Worm (Caenorhabditis elegans) whole organism, late embryonic: Measurements from ENCODE around the gene rps-12.
A peak's percentile ranks its signal among the peaks of the same experiment; 100 is the strongest.

Experiments
- C08G9.2 ChIP-seq: sonication (generic microtip); optimal IDR thresholded peaks from 2 replicates; lab custom pipeline; 2016; ENCODE audit warnings: mild to moderate bottlenecking, missing genetic modification characterization, moderate library complexity, missing compliant biosample characterization
- C38D4.7 ChIP-seq: fragments of 200-800 bp; sonication (Bioruptor generic); optimal IDR thresholded peaks from 2 replicates; lab custom pipeline; 2018; ENCODE audit warnings: mild to moderate bottlenecking, missing genetic modification characterization, moderate library complexity, missing compliant biosample characterization
- F13H6.1 ChIP-seq: sonication (generic microtip); optimal IDR thresholded peaks from 2 replicates; lab custom pipeline; 2016; ENCODE audit warnings: missing genetic modification characterization, missing compliant biosample characterization
- K02D7.2 ChIP-seq: sonication (generic microtip); optimal IDR thresholded peaks from 2 replicates; lab custom pipeline; 2017; ENCODE audit warnings: mild to moderate bottlenecking, missing genetic modification characterization, missing compliant biosample characterization
- K09A11.1 ChIP-seq: sonication (generic microtip); optimal IDR thresholded peaks from 2 replicates; lab custom pipeline; 2017; ENCODE audit warnings: antibody characterized with exemption, mild to moderate bottlenecking, missing genetic modification characterization, missing compliant biosample characterization; ENCODE audit not compliant: insufficient read depth
- T23F11.4 ChIP-seq: fragments of 200-800 bp; sonication (Bioruptor generic); optimal IDR thresholded peaks from 2 replicates; lab custom pipeline; 2018; ENCODE audit warnings: mild to moderate bottlenecking, missing genetic modification characterization, missing compliant biosample characterization
- ahr-1 ChIP-seq: sonication (generic microtip); optimal IDR thresholded peaks from 2 replicates; lab custom pipeline; 2016; ENCODE audit warnings: missing genetic modification characterization, missing compliant biosample characterization
- ama-1 ChIP-seq: fragments of 150-350 bp; optimal IDR thresholded peaks from 2 replicates; lab custom pipeline; 2014
- ceh-14 ChIP-seq: sonication (generic microtip); optimal IDR thresholded peaks from 2 replicates; lab custom pipeline; 2016; ENCODE audit warnings: missing genotype, missing genetic modification characterization, missing compliant biosample characterization
- ceh-18 ChIP-seq: sonication (generic microtip); optimal IDR thresholded peaks from 2 replicates; lab custom pipeline; 2016; ENCODE audit warnings: missing genetic modification characterization, missing compliant biosample characterization
- ceh-19 ChIP-seq: fragments of 200-800 bp; sonication (Bioruptor generic); optimal IDR thresholded peaks from 2 replicates; lab custom pipeline; 2018; ENCODE audit warnings: mild to moderate bottlenecking, missing genetic modification characterization, missing compliant biosample characterization
- ceh-2 ChIP-seq: sonication (generic microtip); optimal IDR thresholded peaks from 2 replicates; lab custom pipeline; 2016; ENCODE audit warnings: missing genotype, missing genetic modification characterization, missing compliant biosample characterization
- ceh-22 ChIP-seq: sonication (generic microtip); optimal IDR thresholded peaks from 2 replicates; lab custom pipeline; 2017; ENCODE audit warnings: missing biosample characterization, missing genetic modification characterization
- ceh-24 ChIP-seq: sonication (generic microtip); optimal IDR thresholded peaks from 2 replicates; lab custom pipeline; 2016; ENCODE audit warnings: mild to moderate bottlenecking, missing genetic modification characterization, missing compliant biosample characterization
- ceh-34 ChIP-seq: sonication (generic microtip); optimal IDR thresholded peaks from 2 replicates; lab custom pipeline; 2016; ENCODE audit warnings: mild to moderate bottlenecking, missing genetic modification characterization, missing compliant biosample characterization
- ceh-45 ChIP-seq: fragments of 200-800 bp; sonication (Bioruptor generic); IDR thresholded peaks from 2 replicates; pipeline ENCODE4 v1.3.6; 2022; ENCODE audit warnings: missing genetic modification reagents, missing genetic modification characterization, missing compliant biosample characterization
- ceh-48 ChIP-seq: sonication (generic microtip); optimal IDR thresholded peaks from 2 replicates; lab custom pipeline; 2016; ENCODE audit warnings: missing genetic modification characterization, inconsistent platforms, missing compliant biosample characterization
- ceh-9 ChIP-seq: sonication (generic microtip); optimal IDR thresholded peaks from 2 replicates; lab custom pipeline; 2016; ENCODE audit warnings: mild to moderate bottlenecking, missing genetic modification characterization, inconsistent platforms, missing compliant biosample characterization
- che-1 ChIP-seq: sonication (generic microtip); optimal IDR thresholded peaks from 2 replicates; lab custom pipeline; 2016; ENCODE audit warnings: mild to moderate bottlenecking, missing genetic modification characterization, missing compliant biosample characterization
- dmd-4 ChIP-seq: sonication (generic microtip); optimal IDR thresholded peaks from 2 replicates; lab custom pipeline; 2016; ENCODE audit warnings: borderline replicate concordance, missing genetic modification characterization, missing compliant biosample characterization
- dve-1 ChIP-seq: sonication (generic microtip); optimal IDR thresholded peaks from 2 replicates; lab custom pipeline; 2017; ENCODE audit warnings: antibody characterized with exemption, mild to moderate bottlenecking, missing genetic modification characterization, missing compliant biosample characterization
- elt-2 ChIP-seq: sonication (generic microtip); optimal IDR thresholded peaks from 2 replicates; lab custom pipeline; 2016; ENCODE audit warnings: missing genetic modification reagents, missing genetic modification characterization, missing compliant biosample characterization
- ets-4 ChIP-seq: sonication (generic microtip); optimal IDR thresholded peaks from 2 replicates; lab custom pipeline; 2016; ENCODE audit warnings: missing genetic modification characterization, missing compliant biosample characterization
- eyg-1 ChIP-seq: sonication (generic microtip); optimal IDR thresholded peaks from 2 replicates; lab custom pipeline; 2016; ENCODE audit warnings: missing genotype, missing genetic modification characterization, missing compliant biosample characterization
- fkh-10 ChIP-seq: fragments of 150-350 bp; optimal IDR thresholded peaks from 2 replicates; lab custom pipeline; 2014; ENCODE audit warnings: missing biosample characterization, missing genetic modification reagents, missing genetic modification characterization
- fkh-6 ChIP-seq: sonication (generic microtip); optimal IDR thresholded peaks from 2 replicates; lab custom pipeline; 2016; ENCODE audit warnings: missing genetic modification characterization, missing compliant biosample characterization
- gmeb-2 ChIP-seq: sonication (generic microtip); optimal IDR thresholded peaks from 2 replicates; lab custom pipeline; 2016; ENCODE audit warnings: missing genetic modification characterization, inconsistent platforms, missing compliant biosample characterization
- hlh-15 ChIP-seq: sonication (generic microtip); optimal IDR thresholded peaks from 2 replicates; lab custom pipeline; 2016; ENCODE audit warnings: missing genetic modification characterization, missing compliant biosample characterization
- hlh-30 ChIP-seq: sonication (generic microtip); optimal IDR thresholded peaks from 2 replicates; lab custom pipeline; 2017; ENCODE audit warnings: antibody characterized with exemption, missing genetic modification characterization, missing compliant biosample characterization; ENCODE audit not compliant: insufficient read depth
- hlh-6 ChIP-seq: sonication (generic microtip); optimal IDR thresholded peaks from 2 replicates; lab custom pipeline; 2016; ENCODE audit warnings: missing genotype, missing genetic modification characterization, missing compliant biosample characterization
- hlh-8 ChIP-seq: sonication (generic microtip); optimal IDR thresholded peaks from 2 replicates; lab custom pipeline; 2016; ENCODE audit warnings: missing genotype, missing genetic modification characterization, missing compliant biosample characterization
- lim-6 ChIP-seq: sonication (generic microtip); optimal IDR thresholded peaks from 2 replicates; lab custom pipeline; 2016; ENCODE audit warnings: missing genetic modification characterization, missing compliant biosample characterization
- lin-11 ChIP-seq: fragments of 200-800 bp; sonication (Bioruptor generic); optimal IDR thresholded peaks from 2 replicates; lab custom pipeline; 2018; ENCODE audit warnings: mild to moderate bottlenecking, missing genetic modification characterization, missing compliant biosample characterization
- madf-2 ChIP-seq: sonication (generic microtip); optimal IDR thresholded peaks from 2 replicates; lab custom pipeline; 2017; ENCODE audit warnings: missing genetic modification characterization, missing compliant biosample characterization
- mec-3 ChIP-seq: sonication (generic microtip); optimal IDR thresholded peaks from 2 replicates; lab custom pipeline; 2016; ENCODE audit warnings: borderline replicate concordance, missing genetic modification characterization, missing compliant biosample characterization
- nfya-1 ChIP-seq: sonication (generic microtip); optimal IDR thresholded peaks from 2 replicates; lab custom pipeline; 2017; ENCODE audit warnings: missing genetic modification characterization, mild to moderate bottlenecking, missing compliant biosample characterization, antibody characterized with exemption, moderate library complexity
- nhr-11 ChIP-seq: fragments of 150-350 bp; optimal IDR thresholded peaks from 2 replicates; lab custom pipeline; 2014; ENCODE audit warnings: missing biosample characterization, missing genetic modification characterization
- npax-4 ChIP-seq: sonication (generic microtip); optimal IDR thresholded peaks from 2 replicates; lab custom pipeline; 2016; ENCODE audit warnings: missing genetic modification characterization, missing compliant biosample characterization
- pag-3 ChIP-seq: sonication (generic microtip); optimal IDR thresholded peaks from 2 replicates; lab custom pipeline; 2016; ENCODE audit warnings: missing compliant biosample characterization, missing genetic modification characterization, borderline replicate concordance
- pat-9 ChIP-seq: fragments of 200-800 bp; sonication (Bioruptor generic); optimal IDR thresholded peaks from 2 replicates; lab custom pipeline; 2018; ENCODE audit warnings: mild to moderate bottlenecking, missing genetic modification characterization, moderate library complexity, missing compliant biosample characterization
- pax-1 ChIP-seq: fragments of 150-350 bp; optimal IDR thresholded peaks from 2 replicates; lab custom pipeline; 2014; ENCODE audit warnings: missing biosample characterization, missing genetic modification characterization
- pha-2 ChIP-seq: sonication (generic microtip); optimal IDR thresholded peaks from 2 replicates; lab custom pipeline; 2017; ENCODE audit warnings: mild to moderate bottlenecking, missing genetic modification characterization, missing compliant biosample characterization
- pha-4 ChIP-seq: fragments of 150-350 bp; optimal IDR thresholded peaks from 2 replicates; lab custom pipeline; 2018; ENCODE audit warnings: missing biosample characterization, missing genetic modification reagents, missing genetic modification characterization
- ref-2 ChIP-seq: sonication (generic microtip); optimal IDR thresholded peaks from 2 replicates; lab custom pipeline; 2016; ENCODE audit warnings: missing genetic modification characterization, missing compliant biosample characterization
- rnt-1 ChIP-seq: sonication (generic microtip); optimal IDR thresholded peaks from 2 replicates; lab custom pipeline; 2016; ENCODE audit warnings: missing genetic modification characterization, missing compliant biosample characterization
- sox-2 ChIP-seq: fragments of 200-800 bp; sonication (Bioruptor generic); IDR thresholded peaks from 2 replicates; pipeline ENCODE4 v1.3.6; 2022; ENCODE audit warnings: missing genetic modification reagents, missing genetic modification characterization, missing compliant biosample characterization
- sox-4 ChIP-seq: sonication (generic microtip); optimal IDR thresholded peaks from 2 replicates; lab custom pipeline; 2017; ENCODE audit warnings: mild to moderate bottlenecking, missing genetic modification characterization, inconsistent platforms, missing compliant biosample characterization
- syd-9 ChIP-seq: sonication (generic microtip); optimal IDR thresholded peaks from 2 replicates; lab custom pipeline; 2016; ENCODE audit warnings: mild to moderate bottlenecking, missing genetic modification characterization, moderate library complexity, missing compliant biosample characterization
- tbx-7 ChIP-seq: sonication (generic microtip); optimal IDR thresholded peaks from 2 replicates; lab custom pipeline; 2016; ENCODE audit warnings: missing genotype, missing genetic modification characterization, missing compliant biosample characterization
- unc-3 ChIP-seq, 2 experiments: fragments of 200-800 bp in 1 of 2; sonication (Bioruptor generic) in 1 of 2; sonication (generic microtip) in 1 of 2; conservative IDR thresholded peaks in 1 of 2; optimal IDR thresholded peaks in 1 of 2; 2 replicates each; pipeline versions ENCODE4 v1.3.6 to Lab custom; 2016 to 2022; ENCODE audit warnings: missing compliant biosample characterization in 2 of 2, missing genetic modification characterization in 2 of 2, missing genetic modification reagents in 1 of 2
- unc-42 ChIP-seq: sonication (generic microtip); optimal IDR thresholded peaks from 2 replicates; lab custom pipeline; 2016; ENCODE audit warnings: missing genotype, missing genetic modification characterization, missing compliant biosample characterization
- unc-86 ChIP-seq: sonication (generic microtip); optimal IDR thresholded peaks from 2 replicates; lab custom pipeline; 2016; ENCODE audit warnings: missing genetic modification characterization, missing compliant biosample characterization
- zip-5 ChIP-seq: sonication (generic microtip); optimal IDR thresholded peaks from 2 replicates; lab custom pipeline; 2016; ENCODE audit warnings: missing genetic modification characterization, missing compliant biosample characterization

rps-12 gene

ce11 chrIII:5678935-5679334 lies at the start of gene rps-12, which contains the start of gene ska-3:
TSS of gene rps-12 (plus strand) at chrIII:5679298.
TSS of gene ska-3 (minus strand) at chrIII:5679005.
- TF ChIP-seq pha-2 (tag; lab: Kevin White, UChicago): peak; percentile 55
- TF ChIP-seq mec-3: no peak
- peak; percentile 96 for TF ChIP-seq nfya-1 (tag; lab: Kevin White, UChicago)
- TF ChIP-seq nhr-11 (tag; lab: Kevin White, UChicago): peak; percentile 78
- TF ChIP-seq sox-2 (GFP tag; lab: Robert Waterston, UW): peak; percentile 24; the same call in 1 of the 2 replicates
- TF ChIP-seq ets-4 (tag; lab: Kevin White, UChicago): peak; percentile 95
- TF ChIP-seq pag-3 (tag; lab: Kevin White, UChicago): no peak
- TF ChIP-seq ceh-45 (GFP tag; lab: Robert Waterston, UW): no peak
- peak; percentile 59 for TF ChIP-seq ceh-2 (tag; lab: Kevin White, UChicago)
- TF ChIP-seq pax-1: peak; percentile 93
- TF ChIP-seq syd-9 (tag; lab: Kevin White, UChicago): peak; percentile 48
- peak; percentile 90 for TF ChIP-seq ref-2 (tag; lab: Kevin White, UChicago)
- no peak for TF ChIP-seq pha-4 (tag; lab: Kevin White, UChicago)
- peak; percentile 58 for TF ChIP-seq pat-9 (tag; lab: Kevin White, UChicago)
- peak; percentile 35 for TF ChIP-seq C08G9.2 (tag; lab: Kevin White, UChicago)
- no peak for TF ChIP-seq eyg-1 (tag; lab: Kevin White, UChicago)
- TF ChIP-seq C38D4.7: no peak
- TF ChIP-seq T23F11.4: no peak
- no peak for TF ChIP-seq ceh-24 (tag; lab: Kevin White, UChicago)
- TF ChIP-seq unc-86: peak; percentile 74
- no peak for TF ChIP-seq ahr-1
- TF ChIP-seq zip-5: no peak
- peak; percentile 43 for TF ChIP-seq hlh-8 (tag; lab: Kevin White, UChicago)
- peak; percentile 56 for TF ChIP-seq madf-2 (tag; lab: Kevin White, UChicago)
- TF ChIP-seq npax-4 (tag; lab: Kevin White, UChicago): no peak
- TF ChIP-seq hlh-15: no peak
- TF ChIP-seq ceh-14: peak; percentile 62
- TF ChIP-seq F13H6.1 (tag; lab: Kevin White, UChicago): peak; percentile 21
- peak; percentile 52 for TF ChIP-seq K09A11.1
- no peak for TF ChIP-seq gmeb-2 (tag; lab: Kevin White, UChicago)
- TF ChIP-seq ceh-22 (tag; lab: Kevin White, UChicago): no peak
- TF ChIP-seq che-1 (tag; lab: Kevin White, UChicago): no peak
- no peak for TF ChIP-seq ceh-9 (tag; lab: Kevin White, UChicago)
- peak; percentile 87 for TF ChIP-seq rnt-1 (tag; lab: Kevin White, UChicago)
- TF ChIP-seq lin-11 (tag; lab: Kevin White, UChicago): no peak
- no peak for TF ChIP-seq fkh-6 (tag; lab: Kevin White, UChicago)
- TF ChIP-seq elt-2: peak; percentile 69
- TF ChIP-seq dve-1 (tag; lab: Kevin White, UChicago): peak; percentile 95
- no peak for TF ChIP-seq ama-1 (lab: Kevin White, UChicago)
- no peak for TF ChIP-seq fkh-10 (GFP tag; lab: Kevin White, UChicago)
- TF ChIP-seq sox-4 (tag; lab: Kevin White, UChicago): no peak
- TF ChIP-seq hlh-30: peak; percentile 70
- TF ChIP-seq tbx-7 (tag; lab: Kevin White, UChicago): peak; percentile 41
- TF ChIP-seq ceh-48: peak; percentile 82
- no peak for TF ChIP-seq ceh-19 (GFP tag; lab: Kevin White, UChicago)
- peak; percentile 67 for TF ChIP-seq dmd-4 (tag; lab: Kevin White, UChicago)
- no peak for TF ChIP-seq unc-3 (GFP tag; conservative IDR thresholded peaks at IDR 0.05; lab: Robert Waterston, UW)
- TF ChIP-seq unc-3 (tag; optimal IDR thresholded peaks at IDR 0.05; lab: Kevin White, UChicago): peak; percentile 56
- no peak for TF ChIP-seq hlh-6
- TF ChIP-seq ceh-18 (tag; lab: Kevin White, UChicago): peak; percentile 94
- peak; percentile 89 for TF ChIP-seq ceh-34 (tag; lab: Kevin White, UChicago)
- peak; percentile 87 for TF ChIP-seq unc-42 (tag; lab: Kevin White, UChicago)
- no peak for TF ChIP-seq lim-6 (tag; lab: Kevin White, UChicago)
- TF ChIP-seq K02D7.2 (tag; lab: Kevin White, UChicago): no peak
